Fruit fly (Drosophila melanogaster) S2 (cell line): ENCODE results near the gene CG6026.

Experiments used
- CG8478 ChIP-seq: fragments of >200 bp; optimal IDR thresholded peaks from 2 replicates; lab custom pipeline; 2018
- CTCF ChIP-seq, 2 experiments: fragments of >200 bp; optimal IDR thresholded peaks; 2 replicates each; lab custom pipeline; 2018

The CG6026 gene

DNA sequence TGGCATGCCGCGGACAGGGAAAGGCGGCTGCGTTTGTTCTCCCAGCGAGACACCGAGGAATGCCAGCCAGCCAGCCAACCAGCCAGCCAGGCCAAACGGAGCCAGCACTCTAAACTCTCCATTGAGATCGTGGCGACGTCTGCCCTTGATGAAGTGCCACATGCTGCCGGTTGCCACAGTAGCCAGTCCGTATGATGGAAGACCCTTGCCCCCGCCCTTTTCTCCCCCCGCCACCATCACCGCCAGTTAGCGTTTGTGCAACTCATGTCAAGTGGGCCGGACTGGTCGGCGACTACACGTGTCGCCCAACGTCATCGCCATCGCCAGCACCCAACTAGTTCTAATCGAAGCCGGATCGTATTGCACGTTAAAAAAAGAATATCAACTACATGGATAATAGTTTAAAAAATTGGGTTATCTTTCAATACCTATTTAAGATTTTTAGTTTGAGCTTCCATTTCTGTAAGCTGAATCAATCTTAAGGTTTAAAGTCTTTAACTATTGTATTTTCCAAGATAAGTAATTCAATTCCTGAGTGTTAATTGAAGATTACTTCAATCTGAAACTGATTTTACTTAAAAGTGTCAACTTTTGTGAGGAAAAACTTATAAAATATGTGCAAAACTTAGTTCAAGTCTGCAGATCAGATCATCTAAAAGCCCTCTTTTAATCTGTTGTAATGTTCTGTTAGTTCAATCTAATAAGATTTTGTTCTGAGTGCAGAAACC is 37.0 kb downstream of the CG6026 start:
- TF ChIP-seq CTCF (optimal IDR thresholded peaks at IDR 0.05; lab: Kevin White, UChicago) (no peak), CG8478 (no peak)

DNA sequence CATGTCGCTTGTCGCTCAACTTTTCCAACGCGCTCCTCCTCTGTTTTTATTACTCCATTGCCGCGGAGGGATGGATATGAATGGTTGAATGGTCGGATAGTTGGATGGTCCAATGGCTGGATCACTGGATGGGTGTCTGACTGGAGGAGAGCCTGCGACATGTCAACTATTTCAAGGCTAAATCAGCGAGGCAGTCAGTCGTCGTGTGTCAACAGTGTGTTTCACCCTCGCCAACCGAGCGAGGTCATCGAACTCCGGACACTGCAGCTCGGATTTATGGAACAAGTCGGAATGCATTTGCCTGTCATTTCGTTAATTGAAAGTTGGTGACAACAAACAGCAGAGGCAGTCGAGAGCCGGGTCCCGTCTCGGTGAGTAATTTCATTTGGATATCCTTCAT is 38.6 kb downstream of the CG6026 start:
- TF ChIP-seq CTCF (optimal IDR thresholded peaks at IDR 0.05; lab: Kevin White, UChicago) (no peak), CG8478 (no peak)

DNA sequence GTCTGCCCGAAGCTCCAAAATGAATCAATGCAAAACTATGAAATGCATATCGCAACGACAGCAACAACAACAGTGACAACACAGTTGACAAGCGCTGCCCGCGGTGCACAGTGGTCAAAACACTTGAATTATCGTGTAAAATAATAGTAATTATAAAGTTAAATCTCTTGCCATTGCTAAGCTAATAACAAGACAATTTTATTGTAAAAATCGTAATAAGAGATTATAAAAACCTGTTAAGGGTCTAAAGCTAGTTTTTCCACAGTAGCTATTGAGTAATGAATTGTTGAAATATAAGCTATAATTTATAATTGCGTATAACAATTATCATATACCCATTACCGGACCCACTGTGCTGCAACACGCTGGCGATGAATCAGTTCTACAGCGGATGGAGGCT is 39.7 kb downstream of the CG6026 start:
- TF ChIP-seq CTCF (optimal IDR thresholded peaks at IDR 0.05; lab: Kevin White, UChicago) (no peak), CG8478 (no peak)

DNA sequence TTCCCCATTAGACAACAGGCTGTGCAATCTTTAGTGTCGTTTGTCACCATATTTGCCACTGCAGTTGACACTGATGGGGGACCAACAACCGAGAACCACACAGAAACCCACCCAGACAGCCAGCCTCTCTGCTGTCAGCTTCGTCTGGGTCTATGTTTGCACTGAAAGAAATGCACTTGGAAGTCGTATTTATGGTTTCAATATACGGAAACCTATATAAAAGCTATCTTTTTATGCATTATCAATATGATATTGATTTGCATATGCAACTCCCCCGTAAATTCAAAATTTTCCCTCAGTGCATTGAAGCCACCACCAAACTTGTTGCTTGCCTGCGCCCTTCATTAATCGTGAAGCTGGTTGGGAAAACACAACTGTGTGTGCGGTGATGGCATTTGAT is 40.9 kb downstream of the CG6026 start:
- TF ChIP-seq CTCF (optimal IDR thresholded peaks at IDR 0.05; lab: Kevin White, UChicago) (no peak), CG8478 (no peak)

DNA sequence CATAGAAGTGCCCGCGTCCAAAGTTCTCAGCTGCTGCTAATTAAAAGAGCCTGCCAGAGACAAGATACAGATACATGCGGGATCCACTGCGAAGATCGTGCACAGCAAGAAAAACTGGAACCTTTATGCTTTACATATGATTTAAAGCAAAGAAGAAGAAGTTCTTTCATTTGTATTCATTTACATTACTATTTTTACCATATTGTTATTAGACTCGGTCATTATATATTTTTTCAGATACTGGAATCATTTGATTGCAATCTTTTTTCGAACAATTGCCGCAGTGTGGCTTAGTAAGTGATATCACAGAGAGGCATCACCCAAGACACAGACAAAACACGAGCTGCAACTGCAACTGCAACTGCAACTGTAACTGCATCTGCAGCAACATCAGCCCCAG is 41.8 kb downstream of the CG6026 start:
- TF ChIP-seq CTCF (optimal IDR thresholded peaks at IDR 0.05; lab: Kevin White, UChicago): no peak
- TF ChIP-seq CG8478: no peak

DNA sequence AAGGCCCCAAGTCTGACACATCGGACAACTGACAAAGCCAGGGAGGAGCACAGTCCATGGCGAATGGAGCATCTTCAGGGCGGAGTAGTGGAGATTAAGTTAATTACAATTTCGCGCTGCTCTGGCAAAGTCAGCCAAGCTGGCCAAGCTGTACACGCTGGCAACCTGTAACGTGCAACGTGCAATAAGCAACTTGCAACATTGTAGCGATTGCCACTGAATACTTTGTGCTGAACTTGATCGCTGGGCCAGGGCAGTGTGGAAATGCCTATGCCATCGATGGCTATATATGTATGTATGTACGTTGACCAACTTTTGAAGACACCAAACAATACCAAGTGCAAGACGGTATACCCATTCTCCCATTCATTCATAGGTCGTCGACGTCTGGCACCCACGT is 44.5 kb downstream of the CG6026 start:
- TF ChIP-seq CTCF (optimal IDR thresholded peaks at IDR 0.05; lab: Kevin White, UChicago): no peak
- no peak for TF ChIP-seq CG8478

DNA sequence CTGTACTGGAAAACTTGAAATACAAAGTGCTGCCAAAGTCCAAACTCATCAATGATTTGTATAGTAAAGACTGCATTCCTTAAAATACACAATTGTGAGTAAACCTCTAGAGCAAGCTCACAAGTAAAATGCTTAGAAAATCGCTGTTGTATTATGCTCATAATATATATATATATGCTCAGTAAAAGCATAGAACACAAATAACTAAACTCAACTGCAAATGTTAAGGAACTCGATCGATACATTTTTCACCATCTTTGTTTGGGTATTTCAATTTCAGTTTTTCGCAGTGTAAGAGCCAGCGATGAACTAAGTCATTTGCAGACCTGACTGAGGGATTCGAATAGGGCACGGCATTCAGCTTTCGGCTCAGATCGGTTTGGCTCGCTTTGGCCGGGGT is 45.8 kb downstream of the CG6026 start:
- TF ChIP-seq CTCF (optimal IDR thresholded peaks at IDR 0.05; lab: Kevin White, UChicago): no peak
- TF ChIP-seq CG8478: no peak

DNA sequence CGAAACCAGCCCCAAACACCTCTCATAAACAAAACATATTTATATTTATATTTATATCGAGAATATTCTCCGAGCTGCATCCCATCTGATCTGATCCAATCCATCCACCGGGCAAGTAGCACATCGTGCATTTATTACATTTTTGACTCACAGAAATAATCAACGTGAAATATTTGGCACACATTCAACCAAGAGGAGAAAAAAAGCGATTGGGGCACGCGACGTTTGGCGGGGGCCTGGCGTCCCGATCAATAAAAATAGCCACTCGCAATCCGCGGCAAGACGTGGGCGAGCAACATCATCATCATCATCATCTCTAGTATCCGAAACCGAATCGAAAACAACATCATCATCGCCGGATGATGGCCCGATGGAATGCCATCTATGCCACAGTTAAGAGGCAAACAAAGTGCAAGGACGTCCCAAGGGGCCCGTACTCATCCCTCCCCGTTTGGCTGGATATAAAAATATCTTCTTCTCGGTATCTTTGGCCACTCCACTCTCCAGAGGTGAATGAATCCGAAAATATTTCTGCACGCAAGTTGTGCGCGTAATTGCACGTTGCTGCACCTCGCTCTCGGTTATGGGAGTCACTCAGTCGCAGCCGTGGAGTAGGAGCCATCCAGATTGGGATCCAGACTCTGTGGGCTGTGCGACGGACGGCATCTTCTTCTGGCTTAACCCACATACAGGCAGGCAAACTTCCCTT is 47.5 kb downstream of the CG6026 start:
- TF ChIP-seq CTCF (optimal IDR thresholded peaks at IDR 0.05; lab: Kevin White, UChicago): no peak
- TF ChIP-seq CG8478: no peak

DNA sequence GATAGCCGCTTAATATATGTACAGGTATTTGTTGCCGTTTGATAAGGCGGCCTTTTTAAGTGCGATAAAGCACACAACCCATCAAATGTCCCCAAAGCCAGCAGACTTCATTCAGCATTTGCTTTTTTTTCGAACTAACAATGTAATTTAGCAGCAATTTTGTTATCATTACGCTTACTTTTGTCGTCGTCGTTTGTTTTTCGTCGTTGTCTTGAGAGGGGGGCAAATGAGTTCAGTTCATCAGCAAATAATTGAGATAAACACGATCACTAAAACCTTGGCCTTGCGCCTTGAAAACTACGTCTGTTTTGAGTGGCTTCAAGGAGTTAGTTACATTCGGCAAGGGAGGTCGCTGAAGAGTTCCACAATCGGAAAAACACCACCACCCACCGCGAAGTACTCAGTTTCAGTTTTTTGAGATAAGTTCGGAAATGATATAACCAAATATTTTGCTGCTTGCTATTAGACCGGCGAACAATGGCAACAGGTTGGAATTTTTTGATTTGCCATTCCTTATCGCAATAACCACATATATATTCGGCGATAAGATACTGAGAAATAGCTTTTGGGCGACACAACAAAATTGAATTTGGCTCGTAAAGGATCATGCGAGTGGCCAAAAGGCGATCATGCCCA is 55.7 kb downstream of the CG6026 start:
- no peak for TF ChIP-seq CG8478
- TF ChIP-seq CTCF (optimal IDR thresholded peaks at IDR 0.05; lab: Kevin White, UChicago): no peak

DNA sequence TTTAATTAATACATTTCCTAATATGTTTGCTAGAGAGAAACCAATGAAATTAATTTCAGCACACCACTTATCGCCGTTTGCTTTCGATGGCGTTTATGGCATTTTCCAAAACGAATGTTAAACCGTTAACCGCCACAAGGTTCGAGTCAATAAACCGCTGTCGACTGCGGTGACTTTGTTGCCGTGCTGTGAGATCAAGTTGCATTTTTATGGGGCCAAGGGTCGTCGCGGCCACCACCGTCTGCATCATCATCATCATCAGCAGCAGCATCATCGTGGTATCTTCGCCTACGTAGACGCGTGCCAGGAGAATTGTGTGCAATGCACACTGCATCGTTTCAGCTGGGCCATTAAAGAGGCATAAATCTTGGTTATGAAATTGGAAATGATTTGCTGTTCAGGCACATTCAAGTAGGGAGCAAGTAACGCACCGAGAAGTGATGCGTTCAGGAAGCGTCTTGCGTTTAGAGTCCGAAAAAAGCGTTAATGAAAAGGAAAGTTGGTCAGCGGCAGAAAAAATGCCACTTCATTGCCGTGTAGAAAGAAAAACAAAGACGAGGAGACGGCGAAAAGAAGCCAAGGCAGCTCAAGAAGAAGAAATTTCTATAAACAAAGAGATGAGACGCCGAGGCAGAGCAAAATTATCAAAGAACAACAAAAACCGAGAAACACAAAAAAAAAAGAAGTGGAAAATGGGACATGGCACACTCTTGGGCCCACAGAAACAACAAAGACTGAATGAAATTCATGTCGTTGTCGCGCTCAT is 57.8 kb downstream of the CG6026 start:
- TF ChIP-seq CG8478 (no peak), CTCF (optimal IDR thresholded peaks at IDR 0.05; lab: Kevin White, UChicago) (no peak)

DNA sequence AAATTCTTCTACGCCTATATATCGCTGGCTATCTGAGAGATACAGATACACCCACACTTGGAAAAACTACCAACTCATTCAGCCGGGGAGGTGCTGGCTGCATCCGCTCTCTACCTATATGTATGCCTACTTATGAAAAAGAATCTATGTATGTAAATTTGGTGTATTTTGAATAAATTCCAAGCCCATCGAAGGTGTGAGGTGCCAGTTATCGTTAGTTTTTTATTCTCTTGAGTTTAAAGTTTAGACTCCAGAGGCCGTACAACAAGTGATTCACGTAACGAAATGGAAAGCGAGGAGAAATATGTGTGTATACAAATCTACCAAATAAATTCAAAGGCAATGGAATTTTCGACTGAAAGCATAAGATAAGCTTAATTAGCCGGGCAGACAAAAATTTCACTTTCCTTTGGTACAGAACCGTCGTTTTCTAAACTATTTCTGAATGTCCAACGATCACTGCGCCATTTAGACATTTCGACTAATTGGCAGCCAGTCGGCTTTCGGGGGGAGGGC is 58.5 kb downstream of the CG6026 start:
- TF ChIP-seq CG8478 (no peak), CTCF (optimal IDR thresholded peaks at IDR 0.05; lab: Kevin White, UChicago) (no peak)

DNA sequence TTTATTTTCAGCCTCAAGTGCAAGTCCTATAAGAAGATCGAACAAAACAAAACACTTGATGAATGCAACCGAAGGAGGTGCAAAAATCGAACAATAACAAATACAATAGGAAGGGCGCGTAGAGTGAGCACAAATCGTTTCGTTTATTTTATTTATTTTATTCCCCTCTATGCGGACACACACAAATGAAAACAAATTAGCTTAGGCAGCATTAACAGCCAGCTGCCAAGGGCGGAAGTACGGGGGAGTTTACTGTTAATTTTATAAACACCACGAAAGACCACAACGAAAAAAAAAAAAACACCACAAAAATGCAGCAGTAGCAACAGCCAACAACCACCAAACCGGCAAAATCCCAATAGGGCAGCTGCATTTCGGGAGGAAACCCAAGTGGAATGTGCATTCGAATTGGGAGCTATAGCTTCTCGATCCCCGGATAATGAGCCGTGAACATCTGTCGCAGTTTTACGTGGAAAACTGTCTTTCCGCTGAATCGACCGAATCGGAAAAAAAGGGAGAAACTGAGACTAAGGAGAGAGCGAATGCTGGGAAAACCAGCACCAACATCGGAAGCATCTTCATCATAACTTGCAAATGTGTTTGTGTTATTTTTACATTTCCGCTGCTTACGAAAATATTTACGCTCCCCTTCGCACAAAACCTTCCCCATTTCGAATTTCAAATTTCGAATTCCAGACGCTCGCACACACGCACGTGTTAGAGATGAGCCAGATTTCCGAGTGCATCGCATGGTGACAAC is 59.2 kb downstream of the CG6026 start:
- no peak for TF ChIP-seq CG8478
- TF ChIP-seq CTCF (optimal IDR thresholded peaks at IDR 0.05; lab: Kevin White, UChicago): no peak

DNA sequence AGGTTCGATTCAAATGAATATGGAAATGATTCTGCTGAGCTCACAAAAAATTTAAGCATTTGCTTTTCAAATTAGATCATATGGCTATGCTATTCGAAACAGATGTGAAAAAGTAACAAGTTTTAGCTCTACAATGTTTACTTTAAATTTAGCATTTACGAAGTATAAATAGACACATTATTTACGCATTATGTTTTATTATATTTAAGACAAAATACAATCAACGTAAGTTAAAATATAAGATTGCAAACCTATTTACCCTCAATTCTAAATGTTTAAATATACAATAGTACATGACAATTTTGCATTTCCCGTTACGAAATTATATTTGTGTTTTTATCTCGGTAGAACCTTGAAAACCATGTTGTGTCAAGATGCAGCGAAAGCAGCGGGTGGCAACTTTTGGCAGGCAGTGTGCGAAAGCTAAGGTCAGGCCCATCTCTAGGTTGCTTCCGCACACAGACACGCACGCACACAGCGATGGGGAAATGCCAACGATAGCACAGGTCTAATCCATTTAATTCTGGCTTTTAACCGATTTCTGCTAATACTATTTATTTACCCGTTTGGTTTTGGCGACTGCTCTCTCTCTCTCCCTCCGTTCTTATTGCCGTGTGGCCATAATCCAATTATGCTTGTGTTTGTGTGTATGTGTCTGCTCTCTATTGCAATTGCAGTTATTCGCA is 59.9 kb downstream of the CG6026 start:
- TF ChIP-seq CTCF (optimal IDR thresholded peaks at IDR 0.05; lab: Kevin White, UChicago): no peak
- TF ChIP-seq CG8478: no peak

DNA sequence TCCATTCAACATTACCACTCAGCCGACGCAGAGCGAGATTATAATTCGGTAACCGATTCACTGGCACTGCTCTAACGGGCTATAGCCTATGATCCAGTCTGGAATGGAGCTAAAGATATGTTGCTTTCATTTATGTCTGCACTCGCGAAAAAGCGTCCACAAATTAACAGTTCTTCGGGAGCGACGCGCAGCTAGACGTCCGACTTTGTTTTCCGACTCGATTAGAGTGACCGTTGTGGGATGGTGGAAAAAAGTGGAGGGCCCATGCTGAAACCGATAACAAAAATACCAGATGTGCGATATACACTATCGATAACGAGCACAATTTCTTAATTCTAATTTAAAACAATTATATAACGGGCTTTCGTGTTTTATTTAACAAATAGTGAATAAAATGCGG is 60.7 kb downstream of the CG6026 start, which contains the start of gene cdi:
Gene cdi, minus strand, starts transcription at position 232 of the 400 bp plus-strand sequence.
- TF ChIP-seq CTCF (optimal IDR thresholded peaks at IDR 0.05; lab: Kevin White, UChicago): peak in 1 of 2 experiments; percentile 2
- no peak for TF ChIP-seq CG8478
